Worm (Caenorhabditis elegans) whole organism, young adult: Measurements from ENCODE around the gene str-143.

Experiments
- akir-1 ChIP-seq: fragments of 200-800 bp; sonication (Bioruptor generic); optimal IDR thresholded peaks from 2 replicates; lab custom pipeline; 2018; ENCODE audit warnings: mild to moderate bottlenecking, missing genetic modification characterization, moderate library complexity, missing compliant biosample characterization
- ccch-3 ChIP-seq: fragments of 200-800 bp; sonication (Bioruptor generic); optimal IDR thresholded peaks from 2 replicates; lab custom pipeline; 2018; ENCODE audit warnings: mild to moderate bottlenecking, missing genetic modification characterization, missing compliant biosample characterization
- madf-10 ChIP-seq: sonication (generic microtip); optimal IDR thresholded peaks from 2 replicates; lab custom pipeline; 2016; ENCODE audit warnings: mild to moderate bottlenecking, missing genetic modification characterization, missing compliant biosample characterization
- nfya-2 ChIP-seq: fragments of 200-800 bp; sonication (Bioruptor generic); IDR thresholded peaks from 2 replicates; pipeline ENCODE4 v1.3.6; 2022; ENCODE audit warnings: missing genetic modification reagents, missing genetic modification characterization, missing compliant biosample characterization
- nhr-90 ChIP-seq: sonication (generic microtip); optimal IDR thresholded peaks from 2 replicates; lab custom pipeline; 2016; ENCODE audit warnings: missing genotype, mild to moderate bottlenecking, missing genetic modification characterization, missing compliant biosample characterization
- rcor-1 ChIP-seq: fragments of 200-800 bp; sonication (Bioruptor generic); IDR thresholded peaks from 2 replicates; pipeline ENCODE4 v1.3.6; 2022; ENCODE audit warnings: missing genetic modification reagents, missing genetic modification characterization, missing compliant biosample characterization
- rpc-1 ChIP-seq, 2 experiments: fragments of 150-350 bp in 1 of 2; sonication (generic microtip) in 1 of 2; optimal IDR thresholded peaks; 2 replicates each; lab custom pipeline; 2014 to 2018; ENCODE audit warnings: missing biosample characterization in 1 of 2, missing genetic modification characterization in 1 of 2, missing genetic modification reagents in 1 of 2, missing genotype in 1 of 2
- sea-2 ChIP-seq: fragments of 200-800 bp; sonication (Bioruptor generic); IDR thresholded peaks from 2 replicates; pipeline ENCODE4 v1.3.6; 2022; ENCODE audit warnings: missing genetic modification characterization, missing compliant biosample characterization
- somi-1 ChIP-seq: fragments of 200-800 bp; sonication (Bioruptor generic); optimal IDR thresholded peaks from 2 replicates; lab custom pipeline; 2018; ENCODE audit warnings: mild to moderate bottlenecking, missing genetic modification characterization, missing compliant biosample characterization
- tbx-9 ChIP-seq: sonication (generic microtip); optimal IDR thresholded peaks from 2 replicates; lab custom pipeline; 2016; ENCODE audit warnings: borderline replicate concordance, missing genetic modification characterization, inconsistent platforms, missing compliant biosample characterization

DNA sequence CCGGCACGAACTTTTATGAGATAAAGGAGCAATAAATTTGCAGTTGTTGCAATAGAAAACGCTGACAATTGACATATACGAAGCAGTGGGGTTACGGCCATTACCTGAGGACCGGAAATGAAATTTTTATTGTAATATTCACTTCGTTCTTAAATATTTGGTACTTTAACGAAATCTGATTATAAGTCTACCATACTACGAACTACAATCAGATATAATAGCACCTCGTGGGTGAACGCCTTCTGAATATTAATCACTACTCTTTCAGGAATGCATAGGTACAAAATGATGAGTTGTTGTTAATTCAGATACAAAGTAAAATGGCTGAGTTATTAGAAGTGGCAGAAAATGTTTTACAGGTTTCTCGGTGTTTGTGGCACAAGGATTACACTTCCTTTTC lies 22.8 kb upstream of the str-143 start, which contains the start of gene str-129:
- TF ChIP-seq madf-10 (tag; lab: Kevin White, UChicago) (no peak), somi-1 (no peak), rpc-1 (optimal IDR thresholded peaks at IDR 0.05; lab: Kevin White, UChicago) (no peak), rpc-1 (tag; optimal IDR thresholded peaks at IDR 0.05; lab: Kevin White, UChicago) (no peak), ccch-3 (GFP tag; lab: Kevin White, UChicago) (no peak), sea-2 (GFP tag; lab: Robert Waterston, UW) (no peak), nfya-2 (no peak), tbx-9 (tag; lab: Kevin White, UChicago) (no peak), nhr-90 (tag; lab: Kevin White, UChicago) (no peak), akir-1 (GFP tag; lab: Kevin White, UChicago) (no peak), rcor-1 (GFP tag; lab: Robert Waterston, UW) (no peak)
